Worm (Caenorhabditis elegans) whole organism, late embryonic: ENCODE results near the gene atgl-1.

Source experiments
- ama-1 ChIP-seq: fragments of 150-350 bp; optimal IDR thresholded peaks from 2 replicates; lab custom pipeline; 2014
- che-1 ChIP-seq: sonication (generic microtip); optimal IDR thresholded peaks from 2 replicates; lab custom pipeline; 2016; ENCODE audit warnings: mild to moderate bottlenecking, missing genetic modification characterization, missing compliant biosample characterization
- elt-2 ChIP-seq: sonication (generic microtip); optimal IDR thresholded peaks from 2 replicates; lab custom pipeline; 2016; ENCODE audit warnings: missing genetic modification reagents, missing genetic modification characterization, missing compliant biosample characterization
- ets-4 ChIP-seq: sonication (generic microtip); optimal IDR thresholded peaks from 2 replicates; lab custom pipeline; 2016; ENCODE audit warnings: missing genetic modification characterization, missing compliant biosample characterization
- fkh-10 ChIP-seq: fragments of 150-350 bp; optimal IDR thresholded peaks from 2 replicates; lab custom pipeline; 2014; ENCODE audit warnings: missing biosample characterization, missing genetic modification reagents, missing genetic modification characterization
- nhr-232 ChIP-seq: sonication (generic microtip); optimal IDR thresholded peaks from 2 replicates; lab custom pipeline; 2016; ENCODE audit warnings: missing genetic modification characterization, missing compliant biosample characterization
- pha-2 ChIP-seq: sonication (generic microtip); optimal IDR thresholded peaks from 2 replicates; lab custom pipeline; 2017; ENCODE audit warnings: mild to moderate bottlenecking, missing genetic modification characterization, missing compliant biosample characterization
- pqm-1 ChIP-seq: sonication (generic microtip); optimal IDR thresholded peaks from 2 replicates; lab custom pipeline; 2016; ENCODE audit warnings: missing genetic modification characterization, missing compliant biosample characterization
- rnt-1 ChIP-seq: sonication (generic microtip); optimal IDR thresholded peaks from 2 replicates; lab custom pipeline; 2016; ENCODE audit warnings: missing genetic modification characterization, missing compliant biosample characterization
- sox-4 ChIP-seq: sonication (generic microtip); optimal IDR thresholded peaks from 2 replicates; lab custom pipeline; 2017; ENCODE audit warnings: mild to moderate bottlenecking, missing genetic modification characterization, inconsistent platforms, missing compliant biosample characterization

- TF ChIP-seq ets-4 (no peak), che-1 (no peak), pqm-1 (tag; lab: Kevin White, UChicago) (no peak), ama-1 (lab: Kevin White, UChicago) (no peak), rnt-1 (tag; lab: Kevin White, UChicago) (no peak), nhr-232 (tag; lab: Kevin White, UChicago) (no peak), fkh-10 (no peak), sox-4 (tag; lab: Kevin White, UChicago) (no peak), elt-2 (tag; lab: Kevin White, UChicago) (peak; percentile 49), pha-2 (no peak)
These were observed 2.8 kb upstream of the atgl-1 start for ce11 chrIII:6421973-6422511.
